Worm (Caenorhabditis elegans) whole organism, L4 larva: Measurements from ENCODE around the gene C06A1.7.

Source experiments
- aly-2 ChIP-seq: sonication (generic microtip); optimal IDR thresholded peaks from 2 replicates; lab custom pipeline; 2018; ENCODE audit warnings: missing biosample characterization, missing genetic modification characterization
- lsy-2 ChIP-seq, 2 experiments: fragments of 150-350 bp in 1 of 2; sonication (generic microtip) in 1 of 2; optimal IDR thresholded peaks; 2 replicates each; lab custom pipeline; 2014 to 2017; ENCODE audit warnings: missing biosample characterization in 2 of 2, missing genetic modification characterization in 2 of 2
- nhr-11 ChIP-seq: fragments of 150-350 bp; optimal IDR thresholded peaks from 2 replicates; lab custom pipeline; 2014; ENCODE audit warnings: missing biosample characterization, missing genetic modification characterization

ce11 chrII:10596462-10596861, 31.8 kb downstream of the C06A1.7 start, which contains the start of gene C14A4.7:
- TF ChIP-seq lsy-2 (tag; optimal IDR thresholded peaks at IDR 0.05; lab: Kevin White, UChicago) (no peak), aly-2 (tag; lab: Kevin White, UChicago) (no peak), nhr-11 (tag; lab: Kevin White, UChicago) (no peak)
